Worm (Caenorhabditis elegans): ENCODE measurements around the gene M03A1.8.
A peak's percentile ranks its signal among the peaks of the same experiment; 100 is the strongest.

M03A1.8 gene

DNA sequence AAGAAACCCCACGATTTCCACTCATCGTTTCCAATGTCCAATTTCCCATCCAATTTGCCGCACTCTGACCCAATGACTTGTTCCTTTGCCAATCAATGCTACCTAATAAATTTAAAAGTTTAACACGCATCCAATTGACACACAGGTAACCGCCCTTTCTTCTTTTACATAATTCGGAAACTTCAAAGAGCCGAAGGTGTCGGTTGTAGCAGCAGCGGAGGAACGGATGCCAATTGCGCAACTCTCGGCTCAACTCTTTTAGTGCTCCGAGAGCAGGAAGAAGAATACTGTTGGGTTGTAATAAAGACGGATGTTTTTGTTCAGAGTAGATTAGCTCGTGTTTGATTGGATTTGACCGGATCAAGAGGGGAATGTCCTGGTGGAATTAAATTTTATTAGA lies 42.9 kb upstream of the M03A1.8 start:
- TF ChIP-seq sptf-1 (tag; optimal IDR thresholded peaks at IDR 0.05) = no peak
- TF ChIP-seq hlh-17 (GFP tag; optimal IDR thresholded peaks at IDR 0.05; ENCODE audit: borderline replicate concordance) = no peak
- TF ChIP-seq C16A3.4 (tag; optimal IDR thresholded peaks at IDR 0.05) = no peak
- TF ChIP-seq nhr-11 (tag; optimal IDR thresholded peaks at IDR 0.05) = no peak
- no peak for TF ChIP-seq lin-35 (GFP tag; optimal IDR thresholded peaks at IDR 0.05)
- TF ChIP-seq lsy-2 (tag; optimal IDR thresholded peaks at IDR 0.05) = no peak
- TF ChIP-seq nhr-19 (GFP tag; conservative IDR thresholded peaks at IDR 0.05) = no peak
- TF ChIP-seq egl-27 (tag; optimal IDR thresholded peaks at IDR 0.05) = no peak
- TF ChIP-seq xbp-1 (tag; optimal IDR thresholded peaks at IDR 0.05) = no peak
- no peak for TF ChIP-seq nhr-237 (tag; optimal IDR thresholded peaks at IDR 0.05)
- TF ChIP-seq sup-37 (GFP tag; optimal IDR thresholded peaks at IDR 0.05) = no peak
- no peak for TF ChIP-seq C34B4.2 (tag; optimal IDR thresholded peaks at IDR 0.05)
- TF ChIP-seq mab-9 (GFP tag; IDR thresholded peaks at IDR 0.05) = no peak
- TF ChIP-seq nhr-47 (tag; optimal IDR thresholded peaks at IDR 0.05) = no peak
- TF ChIP-seq nhr-77 (tag; optimal IDR thresholded peaks at IDR 0.05) = no peak
- TF ChIP-seq hpl-2 (GFP tag; optimal IDR thresholded peaks at IDR 0.05) = no peak
- TF ChIP-seq lin-15B (tag; optimal IDR thresholded peaks at IDR 0.05) = no peak
- no peak for TF ChIP-seq C04F5.9 (tag; optimal IDR thresholded peaks at IDR 0.05)
- TF ChIP-seq egl-13 (tag; optimal IDR thresholded peaks at IDR 0.05) = no peak

- no peak for TF ChIP-seq F16B12.6 (tag; optimal IDR thresholded peaks at IDR 0.05)
- TF ChIP-seq nhr-237 (tag; optimal IDR thresholded peaks at IDR 0.05) = no peak
- no peak for TF ChIP-seq sup-37 (GFP tag; optimal IDR thresholded peaks at IDR 0.05)
- TF ChIP-seq mdl-1 (tag; optimal IDR thresholded peaks at IDR 0.05) = no peak
- TF ChIP-seq nhr-28 (tag; optimal IDR thresholded peaks at IDR 0.05) = no peak
- peak; percentile 15 for TF ChIP-seq unc-130 (tag; optimal IDR thresholded peaks at IDR 0.05)
- no peak for TF ChIP-seq aha-1 (tag; optimal IDR thresholded peaks at IDR 0.05)
- TF ChIP-seq nhr-71 (tag; optimal IDR thresholded peaks at IDR 0.05) = peak; percentile 79
- no peak for TF ChIP-seq efl-3 (GFP tag; optimal IDR thresholded peaks at IDR 0.05)
- TF ChIP-seq lin-13 (GFP tag; optimal IDR thresholded peaks at IDR 0.05) = peak; percentile 4
- TF ChIP-seq dpl-1 (GFP tag; optimal IDR thresholded peaks at IDR 0.05) = no peak
- peak; percentile 18 for TF ChIP-seq tbx-2 (tag; optimal IDR thresholded peaks at IDR 0.05)
- no peak for TF ChIP-seq nhr-12 (tag; optimal IDR thresholded peaks at IDR 0.05)
- TF ChIP-seq fkh-10 (GFP tag; optimal IDR thresholded peaks at IDR 0.05) = no peak
- peak; percentile 16 to 18 for TF ChIP-seq efl-1 (optimal IDR thresholded peaks at IDR 0.05)
- TF ChIP-seq efl-1 (GFP tag; optimal IDR thresholded peaks at IDR 0.05 in 1 of 2) = no peak
- no peak for TF ChIP-seq ceh-88 (GFP tag; IDR thresholded peaks at IDR 0.05)
- peak; percentile 53 for TF ChIP-seq snu-23 (GFP tag; optimal IDR thresholded peaks at IDR 0.05)
- TF ChIP-seq ets-5 (GFP tag; IDR thresholded peaks at IDR 0.05) = no peak
- TF ChIP-seq fkh-4 (tag; optimal IDR thresholded peaks at IDR 0.05; ENCODE audit: borderline replicate concordance) = no peak
- peak; percentile 82 for TF ChIP-seq rnt-1 (tag; optimal IDR thresholded peaks at IDR 0.05)
- peak; percentile 57 for TF ChIP-seq nhr-19 (GFP tag; conservative IDR thresholded peaks at IDR 0.05)
- TF ChIP-seq swsn-7 (tag; optimal IDR thresholded peaks at IDR 0.05) = peak; percentile 23
- TF ChIP-seq vab-15 (tag; optimal IDR thresholded peaks at IDR 0.05) = peak; percentile 31
- peak; percentile 72 for TF ChIP-seq lin-14 (GFP tag; optimal IDR thresholded peaks at IDR 0.05)
- TF ChIP-seq lsy-2 (tag; optimal IDR thresholded peaks at IDR 0.05) = peak; percentile 77 to 94
- TF ChIP-seq nhr-20 (tag; optimal IDR thresholded peaks at IDR 0.05) = peak; percentile 21
Observed at ce11 chrII:4518300-4518907, 41.7 kb upstream of the M03A1.8 start, which contains the start of gene hlh-1. Gene hlh-1, plus strand, starts transcription at chrII:4518574.
